Fruit fly (Drosophila melanogaster): ENCODE measurements around the gene CG44422.

Gene CG44422

DNA sequence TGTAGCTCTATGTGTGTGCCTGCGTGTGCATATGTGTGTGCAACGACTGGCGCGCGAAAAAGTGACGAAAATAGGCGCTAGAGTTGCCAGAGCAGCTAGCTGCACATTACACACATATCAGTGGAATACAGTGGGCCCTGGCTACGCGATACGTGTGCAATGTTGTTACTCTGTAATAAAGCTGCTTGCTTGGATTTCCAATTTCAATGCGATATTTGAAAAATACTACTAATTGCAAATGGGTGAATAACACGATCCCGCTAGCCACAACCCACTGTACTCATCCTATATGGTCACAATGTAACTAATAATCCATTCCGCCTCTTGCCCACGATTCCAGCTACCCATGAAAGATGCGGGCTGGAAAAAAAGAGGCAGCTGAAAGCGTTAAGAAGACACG, 48.8 kb upstream of the CG44422 start (continued):
- peak; percentile 76 for TF ChIP-seq CG6683 (GFP tag; optimal IDR thresholded peaks at IDR 0.05)
- TF ChIP-seq Sox100B (GFP tag; optimal IDR thresholded peaks at IDR 0.05) = peak; percentile 78
- no peak for TF ChIP-seq CG9797 (GFP tag; optimal IDR thresholded peaks at IDR 0.05)
- peak; percentile 95 for TF ChIP-seq bab2 (GFP tag; optimal IDR thresholded peaks at IDR 0.05)
- peak; percentile 83 for TF ChIP-seq ash1 (GFP tag; optimal IDR thresholded peaks at IDR 0.05)
- peak; percentile 97 for TF ChIP-seq slbo (GFP tag; IDR thresholded peaks at IDR 0.05)
- no peak for TF ChIP-seq CG17568 (GFP tag; optimal IDR thresholded peaks at IDR 0.05)
- peak; percentile 90 for TF ChIP-seq CG11723 (GFP tag; optimal IDR thresholded peaks at IDR 0.05)
- peak; percentile 90 for TF ChIP-seq CG1647 (GFP tag; optimal IDR thresholded peaks at IDR 0.05)
- TF ChIP-seq CG30403 (GFP tag; optimal IDR thresholded peaks at IDR 0.05) = peak; percentile 92
- peak; percentile 97 for TF ChIP-seq sens (GFP tag)
- TF ChIP-seq CG9817 (tag; optimal IDR thresholded peaks at IDR 0.05) = peak; percentile 93
- TF ChIP-seq CG14441 (GFP tag; IDR thresholded peaks at IDR 0.05) = peak; percentile 96
- TF ChIP-seq hth (optimal IDR thresholded peaks at IDR 0.05) = no peak
- TF ChIP-seq CG7839 (tag; optimal IDR thresholded peaks at IDR 0.05) = peak; percentile 94
- peak; percentile 90 for TF ChIP-seq pb (GFP tag; optimal IDR thresholded peaks at IDR 0.05)
- TF ChIP-seq hb (GFP tag; IDR thresholded peaks at IDR 0.05; ENCODE audit: partially characterized antibody) = no peak
- peak; percentile 96 for TF ChIP-seq lmd (GFP tag; IDR thresholded peaks at IDR 0.05)
- TF ChIP-seq tin (GFP tag; optimal IDR thresholded peaks at IDR 0.05) = peak; percentile 94
- TF ChIP-seq grau (tag; optimal IDR thresholded peaks at IDR 0.05) = peak; percentile 99
- peak; percentile 77 for TF ChIP-seq CG6654 (GFP tag; optimal IDR thresholded peaks at IDR 0.05)
- peak; percentile 74 for TF ChIP-seq CG33557 (GFP tag; optimal IDR thresholded peaks at IDR 0.05)
- TF ChIP-seq BEAF-32 (GFP tag; optimal IDR thresholded peaks at IDR 0.05) = no peak
- TF ChIP-seq Mes4 (GFP tag; optimal IDR thresholded peaks at IDR 0.05) = peak; percentile 88
- TF ChIP-seq mirr (GFP tag; optimal IDR thresholded peaks at IDR 0.05) = peak; percentile 92
- peak; percentile 94 for TF ChIP-seq Rx (GFP tag; IDR thresholded peaks at IDR 0.05)
- peak; percentile 65; the same call in 2 of the 3 replicates for TF ChIP-seq z (GFP tag; IDR thresholded peaks at IDR 0.05)
- TF ChIP-seq CG1603 (tag; optimal IDR thresholded peaks at IDR 0.05) = peak; percentile 97
- no peak for TF ChIP-seq eve (GFP tag; optimal IDR thresholded peaks at IDR 0.05)
- peak; percentile 78 for TF ChIP-seq tup (GFP tag; optimal IDR thresholded peaks at IDR 0.05)
- no peak for TF ChIP-seq CG1832 (GFP tag; optimal IDR thresholded peaks at IDR 0.05)
- no peak for TF ChIP-seq ftz-f1 (GFP tag; optimal IDR thresholded peaks at IDR 0.05)
- TF ChIP-seq ttk (GFP tag; IDR thresholded peaks at IDR 0.05) = peak; percentile 94
- TF ChIP-seq zfh2 (GFP tag; optimal IDR thresholded peaks at IDR 0.05) = peak; percentile 92
- peak; percentile 87 for TF ChIP-seq dati (GFP tag; IDR thresholded peaks at IDR 0.05)
- peak; percentile 81 for TF ChIP-seq scrt (GFP tag; optimal IDR thresholded peaks at IDR 0.05)
- TF ChIP-seq Ptx1 (GFP tag; IDR thresholded peaks at IDR 0.05) = peak; percentile 95
- peak; percentile 53 for TF ChIP-seq CG14965 (GFP tag; optimal IDR thresholded peaks at IDR 0.05; ENCODE audit: borderline replicate concordance)
- peak; percentile 94 for TF ChIP-seq Xrp1 (GFP tag; IDR thresholded peaks at IDR 0.05)
- TF ChIP-seq CG15479 (GFP tag; optimal IDR thresholded peaks at IDR 0.05) = peak; percentile 20
- TF ChIP-seq Taf1 (GFP tag; IDR thresholded peaks at IDR 0.05) = peak; percentile 88
- TF ChIP-seq trh (GFP tag; optimal IDR thresholded peaks at IDR 0.05) = peak; percentile 80
- TF ChIP-seq prd (optimal IDR thresholded peaks at IDR 0.05) = no peak
- TF ChIP-seq prd (GFP tag; IDR thresholded peaks at IDR 0.05) = peak; percentile 97
- peak; percentile 78 for TF ChIP-seq Hand (GFP tag; optimal IDR thresholded peaks at IDR 0.05)
- no peak for TF ChIP-seq CG16813 (GFP tag; IDR thresholded peaks at IDR 0.05; ENCODE audit: partially characterized antibody)
- TF ChIP-seq CG42726 (GFP tag; IDR thresholded peaks at IDR 0.05; ENCODE audit: partially characterized antibody) = no peak
- peak; percentile 66 for TF ChIP-seq Neu2 (GFP tag; optimal IDR thresholded peaks at IDR 0.05; ENCODE audit: borderline replicate concordance)
- peak; percentile 92 to 93 for TF ChIP-seq Pdp1 (GFP tag; optimal IDR thresholded peaks at IDR 0.05)
- TF ChIP-seq CG4617 (GFP tag; optimal IDR thresholded peaks at IDR 0.05; ENCODE audit: borderline replicate concordance) = peak; percentile 88
- TF ChIP-seq cas (GFP tag; IDR thresholded peaks at IDR 0.05) = peak; percentile 83
